Fruit fly (Drosophila melanogaster) whole organism, embryonic: ENCODE data around the gene Bicra.
A peak's percentile ranks its signal among the peaks of the same experiment; 100 is the strongest.

Experiments
- BEAF-32 ChIP-seq: fragments of 200-800 bp; sonication (Bioruptor generic); optimal IDR thresholded peaks from 3 replicates; lab custom pipeline; 2017; ENCODE audit warnings: missing biosample characterization, missing genetic modification characterization, mild to moderate bottlenecking, moderate library complexity, missing genetic modification reagents
- Blimp-1 ChIP-seq: fragments of 200-800 bp; sonication (Bioruptor generic); optimal IDR thresholded peaks from 3 replicates; lab custom pipeline; 2018; ENCODE audit warnings: missing biosample characterization, missing genetic modification characterization, mild to moderate bottlenecking, moderate library complexity, missing genetic modification reagents
- CG10462 ChIP-seq: fragments of 200-800 bp; sonication (Bioruptor generic); optimal IDR thresholded peaks from 2 replicates; lab custom pipeline; 2016; ENCODE audit warnings: missing biosample characterization, missing genetic modification characterization
- CG10654 ChIP-seq: fragments of 200-800 bp; sonication (Bioruptor generic); optimal IDR thresholded peaks from 2 replicates; lab custom pipeline; 2016; ENCODE audit warnings: missing biosample characterization, missing genetic modification characterization
- CG10979 ChIP-seq: fragments of 200-800 bp; sonication (Bioruptor generic); optimal IDR thresholded peaks from 2 replicates; lab custom pipeline; 2018; ENCODE audit warnings: missing biosample characterization, mild to moderate bottlenecking, missing genetic modification characterization, moderate library complexity
- CG11093 ChIP-seq: fragments of 200-800 bp; sonication (Bioruptor generic); IDR thresholded peaks from 3 replicates; pipeline ENCODE4 v1.3.6; 2022; ENCODE audit warnings: missing biosample characterization, missing genetic modification characterization
- CG12299 ChIP-seq: fragments of 200-800 bp; sonication (Bioruptor generic); optimal IDR thresholded peaks from 2 replicates; lab custom pipeline; 2018; ENCODE audit warnings: missing biosample characterization, mild to moderate bottlenecking, missing genetic modification characterization
- CG12659 ChIP-seq: fragments of 200-800 bp; sonication (Bioruptor generic); optimal IDR thresholded peaks from 3 replicates; lab custom pipeline; 2017; ENCODE audit warnings: mild to moderate bottlenecking, missing biosample characterization, missing genetic modification reagents, missing genetic modification characterization
- CG18599 ChIP-seq: fragments of 200-800 bp; sonication (Bioruptor generic); optimal IDR thresholded peaks from 3 replicates; lab custom pipeline; 2017; ENCODE audit warnings: missing biosample characterization, missing genetic modification characterization, mild to moderate bottlenecking, moderate library complexity, missing genetic modification reagents
- CG18619 ChIP-seq: fragments of 200-800 bp; sonication (Bioruptor generic); optimal IDR thresholded peaks from 3 replicates; lab custom pipeline; 2017; ENCODE audit warnings: missing biosample characterization, mild to moderate bottlenecking, missing genetic modification characterization
- CG31224 ChIP-seq: fragments of 200-800 bp; sonication (Bioruptor generic); IDR thresholded peaks from 2 replicates; pipeline ENCODE4 v1.3.6; 2022; ENCODE audit warnings: missing biosample characterization, missing genetic modification characterization
- CG31365 ChIP-seq: fragments of 200-800 bp; sonication (Bioruptor generic); optimal IDR thresholded peaks from 2 replicates; lab custom pipeline; 2018; ENCODE audit warnings: missing biosample characterization, mild to moderate bottlenecking, missing genetic modification characterization
- CG6175 ChIP-seq: fragments of 200-800 bp; sonication (Bioruptor generic); IDR thresholded peaks from 3 replicates; pipeline ENCODE4 v1.3.6; 2022; ENCODE audit warnings: missing biosample characterization, missing genetic modification characterization
- CG6813 ChIP-seq: fragments of 200-800 bp; sonication (Bioruptor generic); optimal IDR thresholded peaks from 2 replicates; lab custom pipeline; 2017; ENCODE audit warnings: missing biosample characterization, missing genetic modification characterization, mild to moderate bottlenecking, moderate library complexity, missing genetic modification reagents
- CG6854 ChIP-seq: fragments of 200-800 bp; sonication (Bioruptor generic); optimal IDR thresholded peaks from 3 replicates; lab custom pipeline; 2017; ENCODE audit warnings: missing biosample characterization, mild to moderate bottlenecking, missing genetic modification characterization
- CG8281 ChIP-seq: fragments of 200-800 bp; sonication (Bioruptor generic); optimal IDR thresholded peaks from 2 replicates; lab custom pipeline; 2018; ENCODE audit warnings: missing biosample characterization, mild to moderate bottlenecking, missing genetic modification characterization, moderate library complexity
- CG8388 ChIP-seq: fragments of 200-800 bp; sonication (Bioruptor generic); optimal IDR thresholded peaks from 2 replicates; lab custom pipeline; 2019; ENCODE audit warnings: missing biosample characterization, mild to moderate bottlenecking, missing genetic modification characterization, moderate library complexity
- CG9609 ChIP-seq: fragments of 200-800 bp; sonication (Bioruptor generic); optimal IDR thresholded peaks from 3 replicates; lab custom pipeline; 2016; ENCODE audit warnings: missing biosample characterization, missing genetic modification characterization
- D ChIP-seq, 2 experiments: fragments of 200-800 bp in 1 of 2; fragments of >200 bp in 1 of 2; sonication (Bioruptor generic) in 1 of 2; optimal IDR thresholded peaks; 2 replicates in 1 of 2; 3 replicates in 1 of 2; lab custom pipeline; 2017; ENCODE audit warnings: mild to moderate bottlenecking in 1 of 2, missing biosample characterization in 1 of 2, missing genetic modification characterization in 1 of 2, missing genetic modification reagents in 1 of 2
- D19A ChIP-seq: fragments of 200-800 bp; optimal IDR thresholded peaks from 3 replicates; lab custom pipeline; 2019; ENCODE audit warnings: missing biosample characterization, mild to moderate bottlenecking, missing genetic modification characterization, moderate library complexity
- E2f2 ChIP-seq: fragments of 200-800 bp; sonication (Bioruptor generic); IDR thresholded peaks from 2 replicates; pipeline ENCODE4 v1.3.6; 2022; ENCODE audit warnings: missing biosample characterization, missing genetic modification characterization
- Fer3 ChIP-seq: fragments of 200-800 bp; sonication (Bioruptor generic); optimal IDR thresholded peaks from 2 replicates; lab custom pipeline; 2018; ENCODE audit warnings: missing biosample characterization, mild to moderate bottlenecking, missing genetic modification characterization, moderate library complexity
- H2.0 ChIP-seq: fragments of 200-800 bp; sonication (Bioruptor generic); IDR thresholded peaks from 2 replicates; pipeline ENCODE4 v1.3.6; 2022; ENCODE audit warnings: missing biosample characterization, missing genetic modification characterization
- Hmx ChIP-seq: fragments of 200-800 bp; sonication (Bioruptor generic); optimal IDR thresholded peaks from 2 replicates; lab custom pipeline; 2016; ENCODE audit warnings: missing biosample characterization, missing genetic modification characterization
- Max ChIP-seq: fragments of 200-800 bp; sonication (Bioruptor generic); optimal IDR thresholded peaks from 2 replicates; lab custom pipeline; 2016; ENCODE audit warnings: missing biosample characterization, mild to moderate bottlenecking, missing genetic modification characterization
- NFAT ChIP-seq: fragments of 200-800 bp; sonication (Bioruptor generic); IDR thresholded peaks from 2 replicates; pipeline ENCODE4 v1.3.6; 2022; ENCODE audit warnings: missing biosample characterization, missing genetic modification characterization
- Nf-YB ChIP-seq: fragments of 200-800 bp; sonication (Bioruptor generic); optimal IDR thresholded peaks from 3 replicates; lab custom pipeline; 2019; ENCODE audit warnings: missing biosample characterization, mild to moderate bottlenecking, missing genetic modification characterization, moderate library complexity
- Nf-YC ChIP-seq: fragments of 200-800 bp; optimal IDR thresholded peaks from 3 replicates; lab custom pipeline; 2019; ENCODE audit warnings: missing biosample characterization, mild to moderate bottlenecking, missing genetic modification characterization, moderate library complexity
- Xbp1 ChIP-seq: fragments of 200-800 bp; sonication (Bioruptor generic); optimal IDR thresholded peaks from 3 replicates; lab custom pipeline; 2016; ENCODE audit warnings: missing biosample characterization, mild to moderate bottlenecking, missing genetic modification characterization
- YL-1 ChIP-seq: fragments of 200-800 bp; sonication (Bioruptor generic); optimal IDR thresholded peaks from 3 replicates; lab custom pipeline; 2017; ENCODE audit warnings: missing biosample characterization, mild to moderate bottlenecking, missing genetic modification characterization
- dmrt11E ChIP-seq: fragments of 200-800 bp; sonication (Bioruptor generic); optimal IDR thresholded peaks from 3 replicates; lab custom pipeline; 2018; ENCODE audit warnings: missing biosample characterization, mild to moderate bottlenecking, missing genetic modification characterization, moderate library complexity
- dmrt99B ChIP-seq: fragments of 200-800 bp; sonication (Bioruptor generic); optimal IDR thresholded peaks from 2 replicates; lab custom pipeline; 2018; ENCODE audit warnings: missing biosample characterization, mild to moderate bottlenecking, missing genetic modification characterization, moderate library complexity
- fd96Cb ChIP-seq: fragments of 200-800 bp; sonication (Bioruptor generic); optimal IDR thresholded peaks from 2 replicates; lab custom pipeline; 2018; ENCODE audit warnings: missing biosample characterization, mild to moderate bottlenecking, missing genetic modification characterization, moderate library complexity
- gcm ChIP-seq: fragments of 200-800 bp; sonication (Bioruptor generic); optimal IDR thresholded peaks from 2 replicates; lab custom pipeline; 2019; ENCODE audit warnings: missing biosample characterization, mild to moderate bottlenecking, missing genetic modification characterization, moderate library complexity
- gem ChIP-seq: fragments of 200-800 bp; sonication (Bioruptor generic); optimal IDR thresholded peaks from 2 replicates; lab custom pipeline; 2019; ENCODE audit warnings: missing biosample characterization, mild to moderate bottlenecking, missing genetic modification characterization, moderate library complexity
- grau ChIP-seq: fragments of 200-800 bp; optimal IDR thresholded peaks from 3 replicates; lab custom pipeline; 2019; ENCODE audit warnings: missing biosample characterization, mild to moderate bottlenecking, missing genetic modification characterization, moderate library complexity
- lmd ChIP-seq: fragments of 200-800 bp; sonication (Bioruptor generic); IDR thresholded peaks from 2 replicates; pipeline ENCODE4 v1.3.6; 2022; ENCODE audit warnings: missing biosample characterization, missing genetic modification characterization
- maf-S ChIP-seq: fragments of 200-800 bp; sonication (Bioruptor generic); optimal IDR thresholded peaks from 2 replicates; lab custom pipeline; 2016; ENCODE audit warnings: missing biosample characterization, missing genetic modification characterization
- mam ChIP-seq: fragments of 200-800 bp; sonication (Bioruptor generic); optimal IDR thresholded peaks from 3 replicates; lab custom pipeline; 2016; ENCODE audit warnings: missing biosample characterization, missing genetic modification characterization
- pfk ChIP-seq: fragments of 200-800 bp; sonication (Bioruptor generic); optimal IDR thresholded peaks from 2 replicates; lab custom pipeline; 2018; ENCODE audit warnings: missing biosample characterization, mild to moderate bottlenecking, missing genetic modification characterization, moderate library complexity
- sim ChIP-seq: fragments of 200-800 bp; sonication (Bioruptor generic); IDR thresholded peaks from 2 replicates; pipeline ENCODE4 v1.3.6; 2022; ENCODE audit warnings: missing biosample characterization, missing genetic modification characterization
- sqz ChIP-seq: fragments of 200-800 bp; sonication (Bioruptor generic); optimal IDR thresholded peaks from 3 replicates; lab custom pipeline; 2018; ENCODE audit warnings: missing biosample characterization, mild to moderate bottlenecking, missing genetic modification characterization
- stwl ChIP-seq: fragments of 200-800 bp; sonication (Bioruptor generic); optimal IDR thresholded peaks from 3 replicates; lab custom pipeline; 2018; ENCODE audit warnings: missing biosample characterization, mild to moderate bottlenecking, missing genetic modification characterization, moderate library complexity
- sug ChIP-seq: fragments of 200-800 bp; optimal IDR thresholded peaks from 2 replicates; lab custom pipeline; 2019; ENCODE audit warnings: missing biosample characterization, mild to moderate bottlenecking, missing genetic modification characterization, moderate library complexity
- unc-4 ChIP-seq: fragments of 200-800 bp; sonication (Bioruptor generic); IDR thresholded peaks from 2 replicates; pipeline ENCODE4 v1.3.6; 2022; ENCODE audit warnings: missing biosample characterization, missing genetic modification characterization; ENCODE audit not compliant: partially characterized antibody
- usp ChIP-seq: fragments of >200 bp; optimal IDR thresholded peaks from 2 replicates; lab custom pipeline; 2017; ENCODE audit warnings: missing biosample characterization, missing genetic modification characterization
- zf30C ChIP-seq: fragments of 200-800 bp; sonication (Bioruptor generic); optimal IDR thresholded peaks from 3 replicates; lab custom pipeline; 2018; ENCODE audit warnings: missing biosample characterization, mild to moderate bottlenecking, missing genetic modification characterization

Bicra gene

DNA sequence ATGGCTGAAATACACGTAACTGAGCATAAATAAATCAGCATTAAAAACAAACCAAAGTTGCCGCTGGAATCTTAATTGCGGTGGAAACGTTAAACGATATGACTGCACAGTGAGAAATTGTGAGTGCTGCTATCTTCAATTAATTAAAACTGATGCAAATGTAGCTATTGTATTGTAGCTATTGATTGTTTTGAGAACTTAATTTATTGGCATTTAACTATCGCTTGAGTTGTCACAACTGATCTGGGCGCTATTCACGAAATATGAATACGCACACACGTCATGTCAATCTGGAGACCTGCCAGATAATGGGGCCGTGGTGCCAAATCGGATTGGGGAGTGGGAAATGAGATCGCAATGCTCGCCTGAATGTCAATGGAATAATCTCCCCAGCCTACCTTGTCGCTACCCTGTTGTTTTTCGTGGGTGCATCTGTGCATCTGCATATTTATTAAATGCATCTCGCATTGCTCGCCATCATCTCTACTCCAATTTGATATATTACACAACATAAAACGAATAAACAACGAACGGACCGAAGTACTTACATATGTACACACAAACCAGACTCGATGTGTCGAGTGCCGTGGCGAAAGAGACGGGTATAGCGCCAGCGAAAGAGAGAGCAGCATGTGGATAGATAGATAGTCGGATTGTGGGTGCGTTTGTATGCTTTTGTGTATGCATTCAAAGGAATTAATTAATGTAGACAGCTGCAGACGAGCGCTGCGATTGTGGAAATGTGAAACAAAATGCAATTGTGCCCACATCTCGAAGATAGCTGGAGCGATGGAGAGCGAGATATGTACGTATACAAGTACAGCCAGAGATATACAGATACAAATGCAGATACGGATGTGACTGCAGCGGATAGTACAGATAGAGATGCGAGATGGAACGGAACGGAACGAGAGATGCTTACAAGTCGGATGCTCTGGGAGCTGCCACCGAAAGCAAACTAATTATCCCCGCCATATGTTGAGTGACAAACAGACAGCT, 20.9 kb downstream of the Bicra start (continued):
- TF ChIP-seq lmd = no peak
- no peak for TF ChIP-seq sim (GFP tag; lab: Robert Waterston, UW)
- TF ChIP-seq CG10654 (GFP tag; lab: Kevin White, UChicago) = no peak
- no peak for TF ChIP-seq NFAT (GFP tag; lab: Robert Waterston, UW)
- peak; percentile 14 for TF ChIP-seq dmrt99B
- TF ChIP-seq CG12299 (tag; lab: Kevin White, UChicago) = no peak
- TF ChIP-seq grau (tag; lab: Kevin White, UChicago) = no peak
- TF ChIP-seq gcm = peak; percentile 41
- no peak for TF ChIP-seq CG8281 (tag; lab: Kevin White, UChicago)
- no peak for TF ChIP-seq mam (GFP tag; lab: Kevin White, UChicago)
- no peak for TF ChIP-seq CG10462 (GFP tag; lab: Kevin White, UChicago)
- TF ChIP-seq CG6175 (GFP tag; lab: Robert Waterston, UW) = no peak
- no peak for TF ChIP-seq H2.0 (GFP tag; lab: Robert Waterston, UW)
- no peak for TF ChIP-seq CG6854 (GFP tag; lab: Kevin White, UChicago)
- no peak for TF ChIP-seq Max
- no peak for TF ChIP-seq CG31224
- TF ChIP-seq CG10979 (tag; lab: Kevin White, UChicago) = peak; percentile 1
- no peak for TF ChIP-seq sug (tag; lab: Kevin White, UChicago)
- no peak for TF ChIP-seq Fer3
- peak; percentile 12 for TF ChIP-seq Nf-YC
- no peak for TF ChIP-seq CG8388 (GFP tag; lab: Kevin White, UChicago)
- no peak for TF ChIP-seq CG11093 (GFP tag; lab: Robert Waterston, UW)
- no peak for TF ChIP-seq CG12659 (GFP tag; lab: Kevin White, UChicago)
- no peak for TF ChIP-seq fd96Cb (tag; lab: Kevin White, UChicago)
- TF ChIP-seq Blimp-1 (GFP tag; lab: Kevin White, UChicago) = peak; percentile 34
- TF ChIP-seq gem (tag; lab: Kevin White, UChicago) = peak; percentile 11
- TF ChIP-seq E2f2 (GFP tag; lab: Robert Waterston, UW) = no peak
- TF ChIP-seq CG6813 (GFP tag; lab: Kevin White, UChicago) = peak; percentile 44
- TF ChIP-seq maf-S (GFP tag; lab: Kevin White, UChicago) = no peak
- TF ChIP-seq CG18619 = no peak
- peak; percentile 21 for TF ChIP-seq D19A (tag; lab: Kevin White, UChicago)
- TF ChIP-seq YL-1 (GFP tag; lab: Kevin White, UChicago) = no peak
- no peak for TF ChIP-seq unc-4 (GFP tag; lab: Robert Waterston, UW)
- TF ChIP-seq stwl = peak; percentile 25
- no peak for TF ChIP-seq CG18599 (GFP tag; lab: Kevin White, UChicago)
- peak; percentile 31 for TF ChIP-seq dmrt11E (tag; lab: Kevin White, UChicago)
- no peak for TF ChIP-seq zf30C
- TF ChIP-seq usp (GFP tag; lab: Kevin White, UChicago) = no peak
- TF ChIP-seq BEAF-32 (GFP tag; lab: Kevin White, UChicago) = no peak
- no peak for TF ChIP-seq CG9609 (GFP tag; lab: Kevin White, UChicago)
- peak; percentile 83 for TF ChIP-seq pfk
- TF ChIP-seq sqz (GFP tag; lab: Kevin White, UChicago) = no peak
- TF ChIP-seq Hmx (GFP tag; lab: Kevin White, UChicago) = no peak
- no peak for TF ChIP-seq D (optimal IDR thresholded peaks at IDR 0.05; lab: Kevin White, UChicago)
- TF ChIP-seq D (GFP tag; optimal IDR thresholded peaks at IDR 0.05; lab: Kevin White, UChicago) = no peak
- TF ChIP-seq Nf-YB (GFP tag; lab: Kevin White, UChicago) = peak; percentile 13
- peak; percentile 1 for TF ChIP-seq CG31365 (tag; lab: Kevin White, UChicago)
- no peak for TF ChIP-seq Xbp1 (GFP tag; lab: Kevin White, UChicago)
